Fruit fly (Drosophila melanogaster): Measurements from ENCODE around the gene BBS1.

Gene BBS1

DNA sequence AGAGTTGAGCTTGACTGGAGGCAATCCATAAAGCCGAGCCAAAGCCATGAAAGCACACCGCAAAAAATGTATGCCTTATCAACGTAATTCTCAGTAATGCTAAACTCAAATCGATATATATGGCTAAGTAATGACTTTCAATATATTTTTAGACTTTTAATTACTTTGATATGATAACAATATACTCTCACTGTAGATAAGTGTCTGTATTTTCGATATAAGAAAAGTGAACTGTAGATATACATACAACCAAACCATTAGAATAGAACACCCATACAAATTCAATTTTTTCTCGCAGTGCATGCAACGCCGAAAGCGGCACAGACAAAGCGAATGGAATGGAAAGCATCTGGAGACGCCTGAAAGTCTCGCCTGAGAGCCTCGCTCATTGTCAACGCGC lies 27.9 kb downstream of the BBS1 start (continued):
- TF ChIP-seq svp (GFP tag): peak; percentile 71
- peak; percentile 71 for TF ChIP-seq Sox14 (GFP tag; optimal IDR thresholded peaks at IDR 0.05)
- peak; percentile 48 for TF ChIP-seq Sox15 (GFP tag; optimal IDR thresholded peaks at IDR 0.05)
- TF ChIP-seq CG15336 (GFP tag; IDR thresholded peaks at IDR 0.05): peak; percentile 82
- TF ChIP-seq topi (GFP tag; optimal IDR thresholded peaks at IDR 0.05): peak; percentile 72
- peak; percentile 73 for TF ChIP-seq CG3032 (tag; optimal IDR thresholded peaks at IDR 0.05)
- peak; percentile 76 for TF ChIP-seq OdsH (GFP tag; optimal IDR thresholded peaks at IDR 0.05)
- TF ChIP-seq dac (GFP tag; optimal IDR thresholded peaks at IDR 0.05): peak; percentile 60
- TF ChIP-seq CG11294 (GFP tag; IDR thresholded peaks at IDR 0.05): peak; percentile 12; the same call in 1 of the 2 replicates
- peak; percentile 64 for TF ChIP-seq fd59A (GFP tag; optimal IDR thresholded peaks at IDR 0.05)
- peak; percentile 79 for TF ChIP-seq acj6 (GFP tag; optimal IDR thresholded peaks at IDR 0.05)
- TF ChIP-seq Hr38 (GFP tag; optimal IDR thresholded peaks at IDR 0.05): no peak
- TF ChIP-seq Eip78C (GFP tag): peak; percentile 94
- peak; percentile 79 for TF ChIP-seq CG3919 (GFP tag; optimal IDR thresholded peaks at IDR 0.05)
- TF ChIP-seq eg (GFP tag; IDR thresholded peaks at IDR 0.05): peak; percentile 49; the same call in 1 of the 3 replicates
- peak; percentile 72 for TF ChIP-seq CG6808 (GFP tag; optimal IDR thresholded peaks at IDR 0.05)
- TF ChIP-seq CG4318 (GFP tag; optimal IDR thresholded peaks at IDR 0.05): peak; percentile 76
- TF ChIP-seq CG11902 (GFP tag; optimal IDR thresholded peaks at IDR 0.05): peak; percentile 57
- TF ChIP-seq Blimp-1 (GFP tag; optimal IDR thresholded peaks at IDR 0.05): peak; percentile 10
- peak; percentile 59 for TF ChIP-seq Hr39 (GFP tag; optimal IDR thresholded peaks at IDR 0.05)
- TF ChIP-seq Lpt (GFP tag; optimal IDR thresholded peaks at IDR 0.05): peak; percentile 44

DNA sequence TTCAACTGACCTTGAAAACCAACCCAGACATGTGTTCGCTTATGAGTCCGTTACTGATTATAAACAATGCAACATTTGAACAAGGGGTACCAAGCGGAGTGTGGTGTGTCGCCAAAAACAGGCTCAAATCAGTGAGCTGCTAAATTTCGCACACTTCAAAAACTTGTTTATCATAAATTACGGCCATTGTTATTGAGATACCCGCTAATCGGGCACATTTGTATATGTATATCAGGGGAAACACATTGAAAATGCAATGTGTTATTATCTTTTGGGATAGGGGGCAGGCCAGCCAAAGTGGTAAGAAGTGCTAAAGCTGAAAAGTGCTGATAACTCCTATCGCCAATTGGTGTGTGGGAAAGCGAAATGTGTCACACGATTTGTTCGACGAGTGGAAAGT lies 28.5 kb downstream of the BBS1 start:
- peak; percentile 41 for TF ChIP-seq vri (GFP tag; optimal IDR thresholded peaks at IDR 0.05)
- no peak for TF ChIP-seq CG6854 (GFP tag; optimal IDR thresholded peaks at IDR 0.05)

dm6 chr3L:7155522-7155978 lies 29.8 kb downstream of the BBS1 start:
- no peak for TF ChIP-seq fkh (GFP tag; optimal IDR thresholded peaks at IDR 0.05)
- TF ChIP-seq dac (GFP tag; optimal IDR thresholded peaks at IDR 0.05): peak; percentile 61
- TF ChIP-seq CG11762 (GFP tag; optimal IDR thresholded peaks at IDR 0.05; ENCODE audit: insufficient read depth): peak; percentile 64
- TF ChIP-seq eg (GFP tag; IDR thresholded peaks at IDR 0.05): no peak; the same call in 2 of the 3 replicates
- peak; percentile 71 for TF ChIP-seq acj6 (GFP tag; optimal IDR thresholded peaks at IDR 0.05)
- TF ChIP-seq Hr38 (GFP tag; optimal IDR thresholded peaks at IDR 0.05): no peak
- peak; percentile 68 for TF ChIP-seq achi (GFP tag; optimal IDR thresholded peaks at IDR 0.05)
- TF ChIP-seq CG15336 (GFP tag; IDR thresholded peaks at IDR 0.05): peak; percentile 39; the same call in 1 of the 2 replicates
- TF ChIP-seq fd59A (GFP tag; optimal IDR thresholded peaks at IDR 0.05): peak; percentile 63
- peak; percentile 46 for TF ChIP-seq Ets96B (tag; optimal IDR thresholded peaks at IDR 0.05)
- TF ChIP-seq CG4318 (GFP tag; optimal IDR thresholded peaks at IDR 0.05): peak; percentile 77
- peak; percentile 74 for TF ChIP-seq CG6276 (GFP tag; optimal IDR thresholded peaks at IDR 0.05)
- TF ChIP-seq CG6808 (GFP tag; optimal IDR thresholded peaks at IDR 0.05): peak; percentile 79
- peak; percentile 68 for TF ChIP-seq CG6792 (GFP tag; optimal IDR thresholded peaks at IDR 0.05)
- TF ChIP-seq lz (GFP tag; optimal IDR thresholded peaks at IDR 0.05): peak; percentile 67
- TF ChIP-seq pdm3 (GFP tag; optimal IDR thresholded peaks at IDR 0.05): peak; percentile 74
- peak; percentile 29 for TF ChIP-seq dsx (GFP tag; optimal IDR thresholded peaks at IDR 0.05; ENCODE audit: poor library complexity, severe bottlenecking)
- peak; percentile 74 for TF ChIP-seq OdsH (GFP tag; optimal IDR thresholded peaks at IDR 0.05)
- peak; percentile 75 for TF ChIP-seq Sox102F (GFP tag; optimal IDR thresholded peaks at IDR 0.05)
- peak; percentile 48 to 54 for TF ChIP-seq ss (GFP tag; optimal IDR thresholded peaks at IDR 0.05)
- peak; percentile 58; the same call in 2 of the 3 replicates for TF ChIP-seq CG8119 (GFP tag; IDR thresholded peaks at IDR 0.05)
- TF ChIP-seq CG16779 (tag; optimal IDR thresholded peaks at IDR 0.05): peak; percentile 45
- peak; percentile 83 for TF ChIP-seq svp (GFP tag)
- TF ChIP-seq CG32006 (GFP tag; optimal IDR thresholded peaks at IDR 0.05): peak; percentile 89
- TF ChIP-seq Lpt (GFP tag; optimal IDR thresholded peaks at IDR 0.05): peak; percentile 64
- peak; percentile 58 for TF ChIP-seq cyc (GFP tag; optimal IDR thresholded peaks at IDR 0.05)
- peak; percentile 18 for TF ChIP-seq CG8319 (GFP tag; optimal IDR thresholded peaks at IDR 0.05)
- peak; percentile 65 for TF ChIP-seq CG31627 (GFP tag; optimal IDR thresholded peaks at IDR 0.05)
- TF ChIP-seq CG9139 (GFP tag; optimal IDR thresholded peaks at IDR 0.05): no peak
- peak; percentile 23 for TF ChIP-seq vri (GFP tag; optimal IDR thresholded peaks at IDR 0.05)
- peak; percentile 74 for TF ChIP-seq Smox (GFP tag; optimal IDR thresholded peaks at IDR 0.05)
- peak; percentile 63 for TF ChIP-seq spab (GFP tag; optimal IDR thresholded peaks at IDR 0.05)
- TF ChIP-seq CG1621 (tag; optimal IDR thresholded peaks at IDR 0.05): no peak
- TF ChIP-seq CG3032 (tag; optimal IDR thresholded peaks at IDR 0.05): peak; percentile 60
- peak; percentile 27 for TF ChIP-seq Blimp-1 (GFP tag; optimal IDR thresholded peaks at IDR 0.05)
- TF ChIP-seq CG7368 (GFP tag; optimal IDR thresholded peaks at IDR 0.05): peak; percentile 22
- TF ChIP-seq CG3919 (GFP tag; optimal IDR thresholded peaks at IDR 0.05): peak; percentile 57
